Fruit fly (Drosophila melanogaster) whole organism, embryonic: ENCODE data around the gene CG9662.

Source experiments
- Asciz ChIP-seq: fragments of 200-800 bp; sonication (Bioruptor generic); optimal IDR thresholded peaks from 2 replicates; lab custom pipeline; 2017; ENCODE audit warnings: missing biosample characterization, mild to moderate bottlenecking, missing genetic modification characterization, missing genetic modification reagents
- Atf-2 ChIP-seq: fragments of 200-800 bp; sonication (Bioruptor generic); optimal IDR thresholded peaks from 2 replicates; lab custom pipeline; 2016; ENCODE audit warnings: missing biosample characterization, missing genetic modification characterization
- B-H1 ChIP-seq: fragments of 200-800 bp; sonication (Bioruptor generic); IDR thresholded peaks from 3 replicates; pipeline ENCODE4 v1.3.6; 2022; ENCODE audit warnings: missing biosample characterization, missing genetic modification characterization
- BEAF-32 ChIP-seq: fragments of 200-800 bp; sonication (Bioruptor generic); optimal IDR thresholded peaks from 3 replicates; lab custom pipeline; 2017; ENCODE audit warnings: missing biosample characterization, missing genetic modification characterization, mild to moderate bottlenecking, moderate library complexity, missing genetic modification reagents
- CG10267 ChIP-seq: fragments of 200-800 bp; sonication (Bioruptor generic); optimal IDR thresholded peaks from 2 replicates; lab custom pipeline; 2018; ENCODE audit warnings: missing biosample characterization, mild to moderate bottlenecking, missing genetic modification characterization, moderate library complexity
- CG10321 ChIP-seq: fragments of 200-800 bp; sonication (Bioruptor generic); IDR thresholded peaks from 2 replicates; pipeline ENCODE4 v1.3.6; 2022; ENCODE audit warnings: missing biosample characterization, missing genetic modification characterization
- CG11398 ChIP-seq: fragments of 200-800 bp; sonication (Bioruptor generic); optimal IDR thresholded peaks from 2 replicates; lab custom pipeline; 2016; ENCODE audit warnings: missing biosample characterization, missing genetic modification characterization
- CG13296 ChIP-seq: fragments of 200-800 bp; sonication (Bioruptor generic); optimal IDR thresholded peaks from 3 replicates; lab custom pipeline; 2018; ENCODE audit warnings: missing biosample characterization, mild to moderate bottlenecking, missing genetic modification characterization
- CG13775 ChIP-seq: fragments of 200-800 bp; sonication (Bioruptor generic); optimal IDR thresholded peaks from 3 replicates; lab custom pipeline; 2017; ENCODE audit warnings: missing biosample characterization, mild to moderate bottlenecking, missing genetic modification characterization
- CG14667 ChIP-seq: fragments of 200-800 bp; sonication (Bioruptor generic); IDR thresholded peaks from 2 replicates; pipeline ENCODE4 v1.3.6; 2022; ENCODE audit warnings: missing biosample characterization, missing genetic modification characterization
- CG16863 ChIP-seq: fragments of 200-800 bp; sonication (Bioruptor generic); optimal IDR thresholded peaks from 3 replicates; lab custom pipeline; 2016; ENCODE audit warnings: missing biosample characterization, missing genetic modification characterization
- CG2875 ChIP-seq: fragments of 200-800 bp; sonication (Bioruptor generic); optimal IDR thresholded peaks from 2 replicates; lab custom pipeline; 2017; ENCODE audit warnings: missing biosample characterization, mild to moderate bottlenecking, missing genetic modification characterization, missing genetic modification reagents
- CG30403 ChIP-seq: fragments of 200-800 bp; sonication (Bioruptor generic); optimal IDR thresholded peaks from 3 replicates; lab custom pipeline; 2016; ENCODE audit warnings: missing biosample characterization, missing genetic modification characterization
- CG32772 ChIP-seq: fragments of 200-800 bp; sonication (Bioruptor generic); IDR thresholded peaks from 2 replicates; pipeline ENCODE4 v1.3.6; 2022; ENCODE audit warnings: missing biosample characterization, missing genetic modification characterization
- CG34422 ChIP-seq: fragments of 200-800 bp; sonication (Bioruptor generic); IDR thresholded peaks from 3 replicates; pipeline ENCODE4 v1.3.6; 2022; ENCODE audit warnings: missing biosample characterization, missing genetic modification characterization
- CG6689 ChIP-seq: fragments of 200-800 bp; sonication (Bioruptor generic); IDR thresholded peaks from 2 replicates; pipeline ENCODE4 v1.3.6; 2022; ENCODE audit warnings: missing biosample characterization, missing genetic modification characterization
- CG7928 ChIP-seq: fragments of 200-800 bp; sonication (Bioruptor generic); optimal IDR thresholded peaks from 2 replicates; lab custom pipeline; 2017; ENCODE audit warnings: missing biosample characterization, mild to moderate bottlenecking, missing genetic modification characterization
- CG9215 ChIP-seq: fragments of 200-800 bp; sonication (Bioruptor generic); IDR thresholded peaks from 2 replicates; pipeline ENCODE4 v1.3.6; 2022; ENCODE audit warnings: missing biosample characterization, missing genetic modification characterization
- CG9817 ChIP-seq: fragments of 200-800 bp; sonication (Bioruptor generic); optimal IDR thresholded peaks from 2 replicates; lab custom pipeline; 2018; ENCODE audit warnings: missing biosample characterization, mild to moderate bottlenecking, missing genetic modification characterization, moderate library complexity
- CrebB ChIP-seq: fragments of 200-800 bp; sonication (Bioruptor generic); optimal IDR thresholded peaks from 3 replicates; lab custom pipeline; 2018; ENCODE audit warnings: missing biosample characterization, mild to moderate bottlenecking, missing genetic modification characterization
- Dad ChIP-seq: fragments of 200-800 bp; sonication (Bioruptor generic); optimal IDR thresholded peaks from 3 replicates; lab custom pipeline; 2016; ENCODE audit warnings: missing biosample characterization, missing genetic modification characterization
- Dfd ChIP-seq, 2 experiments: fragments of >200 bp; optimal IDR thresholded peaks; 2 replicates each; lab custom pipeline; 2017; ENCODE audit warnings: missing biosample characterization in 2 of 2, missing genetic modification characterization in 2 of 2
- Hr39 ChIP-seq: fragments of >200 bp; optimal IDR thresholded peaks from 2 replicates; lab custom pipeline; 2017
- Med ChIP-seq: fragments of 200-800 bp; sonication (Bioruptor generic); peaks from one replicate; lab custom pipeline; 2016; ENCODE audit warnings: missing biosample characterization, missing genetic modification characterization, mild to moderate bottlenecking, inconsistent platforms, moderate library complexity
- Meics ChIP-seq: fragments of 200-800 bp; sonication (Bioruptor generic); optimal IDR thresholded peaks from 2 replicates; lab custom pipeline; 2017; ENCODE audit warnings: missing biosample characterization, mild to moderate bottlenecking, missing genetic modification characterization
- Mrtf ChIP-seq: fragments of 200-800 bp; sonication (Bioruptor generic); IDR thresholded peaks from 3 replicates; pipeline ENCODE4 v1.3.6; 2022; ENCODE audit warnings: missing biosample characterization, missing genetic modification characterization
- Nf-YB ChIP-seq: fragments of 200-800 bp; sonication (Bioruptor generic); optimal IDR thresholded peaks from 3 replicates; lab custom pipeline; 2019; ENCODE audit warnings: missing biosample characterization, mild to moderate bottlenecking, missing genetic modification characterization, moderate library complexity
- Sin3A ChIP-seq: fragments of >200 bp; optimal IDR thresholded peaks from 2 replicates; lab custom pipeline; 2018
- Sox102F ChIP-seq: fragments of 200-800 bp; sonication (Bioruptor generic); optimal IDR thresholded peaks from 2 replicates; lab custom pipeline; 2018; ENCODE audit warnings: missing biosample characterization, mild to moderate bottlenecking, missing genetic modification characterization, moderate library complexity
- Sry-β ChIP-seq: fragments of 200-800 bp; sonication (Bioruptor generic); optimal IDR thresholded peaks from 2 replicates; lab custom pipeline; 2018; ENCODE audit warnings: missing biosample characterization, mild to moderate bottlenecking, missing genetic modification characterization, moderate library complexity
- aop ChIP-seq: fragments of 200-800 bp; sonication (Bioruptor generic); IDR thresholded peaks from 2 replicates; pipeline ENCODE4 v1.3.6; 2022; ENCODE audit warnings: missing biosample characterization, missing genetic modification characterization
- caup ChIP-seq: fragments of 200-800 bp; sonication (Bioruptor generic); optimal IDR thresholded peaks from 3 replicates; lab custom pipeline; 2017; ENCODE audit warnings: missing biosample characterization, mild to moderate bottlenecking, missing genetic modification characterization, moderate library complexity; ENCODE audit not compliant: severe bottlenecking
- da ChIP-seq: fragments of 200-800 bp; sonication (Bioruptor generic); optimal IDR thresholded peaks from 2 replicates; lab custom pipeline; 2016; ENCODE audit warnings: missing biosample characterization, missing genetic modification characterization
- dan ChIP-seq: fragments of 200-800 bp; sonication (Bioruptor generic); IDR thresholded peaks from 2 replicates; pipeline ENCODE4 v1.3.6; 2022; ENCODE audit warnings: missing biosample characterization, missing genetic modification characterization
- ems ChIP-seq: fragments of 200-800 bp; sonication (Bioruptor generic); optimal IDR thresholded peaks from 3 replicates; lab custom pipeline; 2016; ENCODE audit warnings: missing biosample characterization, missing genetic modification characterization
- en ChIP-seq: fragments of 200-800 bp; sonication (Bioruptor generic); optimal IDR thresholded peaks from 2 replicates; lab custom pipeline; 2016; ENCODE audit warnings: missing biosample characterization, missing genetic modification characterization
- exex ChIP-seq: fragments of 200-800 bp; sonication (Bioruptor generic); optimal IDR thresholded peaks from 4 replicates; lab custom pipeline; 2018; ENCODE audit warnings: missing biosample characterization, mild to moderate bottlenecking, missing genetic modification characterization, moderate library complexity
- fd102C ChIP-seq: fragments of 200-800 bp; sonication (Bioruptor generic); optimal IDR thresholded peaks from 2 replicates; lab custom pipeline; 2018; ENCODE audit warnings: missing biosample characterization, mild to moderate bottlenecking, missing genetic modification characterization, moderate library complexity
- fd64A ChIP-seq: fragments of 200-800 bp; sonication (Bioruptor generic); optimal IDR thresholded peaks from 3 replicates; lab custom pipeline; 2018; ENCODE audit warnings: missing biosample characterization, mild to moderate bottlenecking, missing genetic modification characterization
- grau ChIP-seq: fragments of 200-800 bp; optimal IDR thresholded peaks from 3 replicates; lab custom pipeline; 2019; ENCODE audit warnings: missing biosample characterization, mild to moderate bottlenecking, missing genetic modification characterization, moderate library complexity
- gt ChIP-seq: fragments of 200-800 bp; sonication (Bioruptor generic); IDR thresholded peaks from 2 replicates; pipeline ENCODE4 v1.3.6; 2022; ENCODE audit warnings: missing biosample characterization, missing genetic modification characterization
- hkb ChIP-seq, 2 experiments: fragments of 200-800 bp in 1 of 2; fragments of >200 bp in 1 of 2; sonication (Bioruptor generic) in 1 of 2; IDR thresholded peaks in 1 of 2; optimal IDR thresholded peaks in 1 of 2; 2 replicates each; pipeline versions ENCODE4 v1.3.6 to Lab custom; 2017 to 2022; ENCODE audit warnings: missing biosample characterization in 1 of 2, missing genetic modification characterization in 1 of 2
- ken ChIP-seq: fragments of 200-800 bp; sonication (Bioruptor generic); IDR thresholded peaks from 3 replicates; pipeline ENCODE4 v1.3.6; 2022; ENCODE audit warnings: missing biosample characterization, missing genetic modification characterization
- kni ChIP-seq: fragments of 200-800 bp; sonication (Bioruptor generic); optimal IDR thresholded peaks from 3 replicates; lab custom pipeline; 2017; ENCODE audit warnings: mild to moderate bottlenecking, missing biosample characterization, missing genetic modification reagents, missing genetic modification characterization
- knrl ChIP-seq: fragments of 200-800 bp; sonication (Bioruptor generic); IDR thresholded peaks from 3 replicates; pipeline ENCODE4 v1.3.6; 2022; ENCODE audit warnings: missing biosample characterization, missing genetic modification characterization; ENCODE audit not compliant: partially characterized antibody
- peb ChIP-seq: fragments of 200-800 bp; sonication (Bioruptor generic); IDR thresholded peaks from 2 replicates; pipeline ENCODE4 v1.3.6; 2022; ENCODE audit warnings: missing biosample characterization, missing genetic modification characterization
- shn ChIP-seq: fragments of 200-800 bp; sonication (Bioruptor generic); optimal IDR thresholded peaks from 3 replicates; lab custom pipeline; 2016; ENCODE audit warnings: missing biosample characterization, missing genetic modification characterization
- slou ChIP-seq: fragments of 200-800 bp; sonication (Bioruptor generic); optimal IDR thresholded peaks from 3 replicates; lab custom pipeline; 2016; ENCODE audit warnings: missing biosample characterization, missing genetic modification characterization
- stc ChIP-seq: fragments of 200-800 bp; sonication (Bioruptor generic); IDR thresholded peaks from 2 replicates; pipeline ENCODE4 v1.3.6; 2022; ENCODE audit warnings: missing biosample characterization, missing genetic modification characterization
- toy ChIP-seq: fragments of 200-800 bp; sonication (Bioruptor generic); IDR thresholded peaks from 2 replicates; pipeline ENCODE4 v1.3.6; 2022; ENCODE audit warnings: missing biosample characterization, missing genetic modification characterization
- vnd ChIP-seq: fragments of 200-800 bp; sonication (Bioruptor generic); IDR thresholded peaks from 3 replicates; pipeline ENCODE4 v1.3.6; 2022; ENCODE audit warnings: missing biosample characterization, missing genetic modification characterization; ENCODE audit not compliant: partially characterized antibody

Gene CG9662

dm6 chr2L:3376684-3377086, at the start of gene CG9662, which contains the start of gene Ptpa (continued):
- peak; percentile 31 for TF ChIP-seq CG2875 (GFP tag; lab: Kevin White, UChicago)
- TF ChIP-seq Sox102F, result peak; percentile 78
- TF ChIP-seq da (GFP tag; lab: Kevin White, UChicago), result peak; percentile 38
- no peak for TF ChIP-seq Asciz (GFP tag; lab: Kevin White, UChicago)
- peak; percentile 98 for TF ChIP-seq Med (GFP tag; lab: Kevin White, UChicago)
- peak; percentile 72 for TF ChIP-seq dan (GFP tag; lab: Robert Waterston, UW)
- TF ChIP-seq gt (GFP tag; lab: Robert Waterston, UW), result 0 out of 2 replicates have a peak, but pooled peaks have one; percentile 23
- peak; percentile 61 for TF ChIP-seq caup
- TF ChIP-seq fd102C, result no peak
- no peak for TF ChIP-seq kni
- peak; percentile 73 for TF ChIP-seq CG6689 (GFP tag; lab: Robert Waterston, UW)
- peak; percentile 40 for TF ChIP-seq Nf-YB (GFP tag; lab: Kevin White, UChicago)
- peak; percentile 76 for TF ChIP-seq CG32772 (GFP tag; lab: Robert Waterston, UW)
- no peak for TF ChIP-seq Hr39
- peak; percentile 82 for TF ChIP-seq ems (GFP tag; lab: Kevin White, UChicago)
- TF ChIP-seq slou (GFP tag; lab: Kevin White, UChicago), result peak; percentile 75
- TF ChIP-seq hkb (optimal IDR thresholded peaks at IDR 0.05; lab: Kevin White, UChicago), result peak; percentile 79
- peak; percentile 70 for TF ChIP-seq hkb (GFP tag; IDR thresholded peaks at IDR 0.05; lab: Robert Waterston, UW)
- TF ChIP-seq knrl (GFP tag; lab: Robert Waterston, UW), result peak; percentile 98
- TF ChIP-seq peb (GFP tag; lab: Robert Waterston, UW), result peak; percentile 67
- TF ChIP-seq grau (tag; lab: Kevin White, UChicago), result peak; percentile 79
- peak; percentile 95 for TF ChIP-seq vnd
- no peak for TF ChIP-seq CG10321 (GFP tag; lab: Robert Waterston, UW)
- TF ChIP-seq B-H1 (GFP tag; lab: Robert Waterston, UW), result peak; percentile 64
- TF ChIP-seq Atf-2 (GFP tag; lab: Kevin White, UChicago), result peak; percentile 75
- TF ChIP-seq CG9215 (GFP tag; lab: Robert Waterston, UW), result peak; percentile 89
- TF ChIP-seq CG7928 (GFP tag; lab: Kevin White, UChicago), result peak; percentile 57
- peak; percentile 99 for TF ChIP-seq Sin3A (lab: Kevin White, UChicago)
- TF ChIP-seq stc (GFP tag; lab: Robert Waterston, UW), result no peak
- no peak for TF ChIP-seq fd64A (GFP tag; lab: Kevin White, UChicago)
- TF ChIP-seq CG14667 (GFP tag; lab: Robert Waterston, UW), result peak; percentile 81
- 0 out of 2 replicates have a peak, but pooled peaks have one; percentile 32 for TF ChIP-seq aop (GFP tag; lab: Robert Waterston, UW)
- peak in 1 of 2 experiments; percentile 43 for TF ChIP-seq Dfd (GFP tag; optimal IDR thresholded peaks at IDR 0.05; lab: Kevin White, UChicago)
- peak; percentile 87 for TF ChIP-seq CG9817 (tag; lab: Kevin White, UChicago)
- TF ChIP-seq shn (GFP tag; lab: Kevin White, UChicago), result peak; percentile 86
- no peak for TF ChIP-seq exex (tag; lab: Kevin White, UChicago)
- peak; percentile 23 for TF ChIP-seq CG13296 (GFP tag; lab: Kevin White, UChicago)
- TF ChIP-seq en (GFP tag; lab: Kevin White, UChicago), result no peak
- TF ChIP-seq toy (GFP tag; lab: Robert Waterston, UW), result no peak
- TF ChIP-seq BEAF-32 (GFP tag; lab: Kevin White, UChicago), result peak; percentile 97
- peak; percentile 60 for TF ChIP-seq CG11398
- TF ChIP-seq CG13775 (GFP tag; lab: Kevin White, UChicago), result peak; percentile 87
- TF ChIP-seq Meics (GFP tag; lab: Kevin White, UChicago), result peak; percentile 69
- no peak for TF ChIP-seq CrebB (tag; lab: Kevin White, UChicago)
- TF ChIP-seq CG30403 (GFP tag; lab: Kevin White, UChicago), result peak; percentile 91
- TF ChIP-seq CG10267 (tag; lab: Kevin White, UChicago), result peak; percentile 80
- peak; percentile 90 for TF ChIP-seq CG34422 (GFP tag; lab: Robert Waterston, UW)
- TF ChIP-seq Dad (GFP tag; lab: Kevin White, UChicago), result peak; percentile 84
- TF ChIP-seq CG16863 (GFP tag; lab: Kevin White, UChicago), result peak; percentile 72
- TF ChIP-seq Mrtf (GFP tag; lab: Robert Waterston, UW), result peak; percentile 72
- peak; percentile 52 for TF ChIP-seq Sry-β
- peak; percentile 88 for TF ChIP-seq ken
